Fruit fly (Drosophila melanogaster) whole organism, prepupa: ENCODE results near the gene ZnT86D.

ENCODE experiments used
- Blimp-1 ChIP-seq: fragments of 200-800 bp; sonication (Bioruptor generic); optimal IDR thresholded peaks from 3 replicates; lab custom pipeline; 2017; ENCODE audit warnings: missing biosample characterization, missing genetic modification characterization, mild to moderate bottlenecking, moderate library complexity, missing genetic modification reagents
- CG10631 ChIP-seq: fragments of 200-800 bp; sonication (Bioruptor generic); optimal IDR thresholded peaks from 2 replicates; lab custom pipeline; 2016; ENCODE audit warnings: missing biosample characterization, missing genetic modification characterization
- CG11294 ChIP-seq: fragments of 200-800 bp; sonication (Bioruptor generic); IDR thresholded peaks from 2 replicates; pipeline ENCODE4 v1.3.6; 2022; ENCODE audit warnings: missing biosample characterization, missing genetic modification characterization
- CG15336 ChIP-seq: fragments of 200-800 bp; sonication (Bioruptor generic); IDR thresholded peaks from 2 replicates; pipeline ENCODE4 v1.3.6; 2022; ENCODE audit warnings: missing biosample characterization, missing genetic modification characterization
- CG1621 ChIP-seq: fragments of 200-800 bp; sonication (Bioruptor generic); optimal IDR thresholded peaks from 3 replicates; lab custom pipeline; 2018; ENCODE audit warnings: missing biosample characterization, mild to moderate bottlenecking, missing genetic modification characterization
- CG16779 ChIP-seq: fragments of 200-800 bp; sonication (Bioruptor generic); optimal IDR thresholded peaks from 3 replicates; lab custom pipeline; 2017; ENCODE audit warnings: missing biosample characterization, mild to moderate bottlenecking, missing genetic modification characterization
- CG3032 ChIP-seq: fragments of 200-800 bp; optimal IDR thresholded peaks from 2 replicates; lab custom pipeline; 2019; ENCODE audit warnings: missing biosample characterization, mild to moderate bottlenecking, missing genetic modification characterization, moderate library complexity
- CG31627 ChIP-seq: fragments of 200-800 bp; sonication (Bioruptor generic); optimal IDR thresholded peaks from 3 replicates; lab custom pipeline; 2016; ENCODE audit warnings: missing biosample characterization, missing genetic modification characterization
- CG34406 ChIP-seq: fragments of 200-800 bp; sonication (Bioruptor generic); optimal IDR thresholded peaks from 3 replicates; lab custom pipeline; 2016; ENCODE audit warnings: missing biosample characterization, missing genetic modification characterization
- CG3919 ChIP-seq: fragments of 200-800 bp; sonication (Bioruptor generic); optimal IDR thresholded peaks from 3 replicates; lab custom pipeline; 2016; ENCODE audit warnings: missing biosample characterization, missing genetic modification characterization
- CG6163 ChIP-seq: fragments of 200-800 bp; sonication (Bioruptor generic); IDR thresholded peaks from 3 replicates; pipeline ENCODE4 v1.3.6; 2022; ENCODE audit warnings: missing biosample characterization, missing genetic modification characterization
- CG6276 ChIP-seq: fragments of 200-800 bp; sonication (Bioruptor generic); optimal IDR thresholded peaks from 2 replicates; lab custom pipeline; 2017; ENCODE audit warnings: missing biosample characterization, mild to moderate bottlenecking, missing genetic modification characterization
- CG6792 ChIP-seq: fragments of 200-800 bp; sonication (Bioruptor generic); optimal IDR thresholded peaks from 3 replicates; lab custom pipeline; 2016; ENCODE audit warnings: missing biosample characterization, missing genetic modification characterization
- CG6854 ChIP-seq: fragments of 200-800 bp; sonication (Bioruptor generic); optimal IDR thresholded peaks from 2 replicates; lab custom pipeline; 2017; ENCODE audit warnings: missing biosample characterization, mild to moderate bottlenecking, missing genetic modification characterization
- CG7368 ChIP-seq: fragments of 200-800 bp; sonication (Bioruptor generic); optimal IDR thresholded peaks from 3 replicates; lab custom pipeline; 2016; ENCODE audit warnings: missing biosample characterization, missing genetic modification characterization
- CG8119 ChIP-seq: fragments of 200-800 bp; sonication (Bioruptor generic); IDR thresholded peaks from 3 replicates; pipeline ENCODE4 v1.3.6; 2022; ENCODE audit warnings: missing biosample characterization, missing genetic modification characterization
- CG8632 ChIP-seq: fragments of 200-800 bp; sonication (Bioruptor generic); optimal IDR thresholded peaks from 3 replicates; lab custom pipeline; 2016; ENCODE audit warnings: missing biosample characterization, missing genetic modification characterization
- Eip93F ChIP-seq: fragments of 200-800 bp; sonication (Bioruptor generic); optimal IDR thresholded peaks from 2 replicates; lab custom pipeline; 2016; ENCODE audit warnings: missing biosample characterization, mild to moderate bottlenecking, missing genetic modification characterization
- Ets21C ChIP-seq: fragments of 200-800 bp; sonication (Bioruptor generic); optimal IDR thresholded peaks from 3 replicates; lab custom pipeline; 2016; ENCODE audit warnings: missing biosample characterization, missing genetic modification characterization
- Ets96B ChIP-seq: fragments of 200-800 bp; optimal IDR thresholded peaks from 2 replicates; lab custom pipeline; 2019; ENCODE audit warnings: missing biosample characterization, mild to moderate bottlenecking, missing genetic modification characterization, moderate library complexity
- Gug ChIP-seq: fragments of 200-800 bp; sonication (Bioruptor generic); IDR thresholded peaks from 2 replicates; pipeline ENCODE4 v1.3.6; 2022; ENCODE audit warnings: missing biosample characterization, missing genetic modification characterization
- Hr39 ChIP-seq: fragments of 200-800 bp; sonication (Bioruptor generic); optimal IDR thresholded peaks from 2 replicates; lab custom pipeline; 2016; ENCODE audit warnings: missing biosample characterization, missing genetic modification characterization
- Lpt ChIP-seq: fragments of 200-800 bp; sonication (Bioruptor generic); optimal IDR thresholded peaks from 3 replicates; lab custom pipeline; 2016; ENCODE audit warnings: missing biosample characterization, missing genetic modification characterization
- OdsH ChIP-seq: fragments of 200-800 bp; sonication (Bioruptor generic); optimal IDR thresholded peaks from 3 replicates; lab custom pipeline; 2016; ENCODE audit warnings: missing biosample characterization, missing genetic modification characterization
- Smox ChIP-seq: fragments of 200-800 bp; sonication (Bioruptor generic); optimal IDR thresholded peaks from 3 replicates; lab custom pipeline; 2016; ENCODE audit warnings: missing biosample characterization, missing genetic modification characterization
- Sox102F ChIP-seq: fragments of 200-800 bp; sonication (Bioruptor generic); optimal IDR thresholded peaks from 2 replicates; lab custom pipeline; 2016; ENCODE audit warnings: missing biosample characterization, mild to moderate bottlenecking, missing genetic modification characterization
- Sox15 ChIP-seq: fragments of 200-800 bp; sonication (Bioruptor generic); optimal IDR thresholded peaks from 3 replicates; lab custom pipeline; 2016; ENCODE audit warnings: missing biosample characterization, missing genetic modification characterization
- achi ChIP-seq: fragments of 200-800 bp; sonication (Bioruptor generic); optimal IDR thresholded peaks from 3 replicates; lab custom pipeline; 2016; ENCODE audit warnings: missing biosample characterization, missing genetic modification characterization
- acj6 ChIP-seq: fragments of 200-800 bp; sonication (Bioruptor generic); optimal IDR thresholded peaks from 3 replicates; lab custom pipeline; 2016; ENCODE audit warnings: missing biosample characterization, missing genetic modification characterization
- cyc ChIP-seq: fragments of 200-800 bp; sonication (Bioruptor generic); optimal IDR thresholded peaks from 3 replicates; lab custom pipeline; 2016; ENCODE audit warnings: missing biosample characterization, missing genetic modification characterization
- dac ChIP-seq: fragments of 200-800 bp; sonication (Bioruptor generic); optimal IDR thresholded peaks from 2 replicates; lab custom pipeline; 2017; ENCODE audit warnings: missing biosample characterization, mild to moderate bottlenecking, missing genetic modification characterization
- dsx ChIP-seq: fragments of 200-800 bp; optimal IDR thresholded peaks from 3 replicates; lab custom pipeline; 2019; ENCODE audit warnings: missing biosample characterization, mild to moderate bottlenecking, missing genetic modification characterization, moderate library complexity; ENCODE audit not compliant: poor library complexity, severe bottlenecking
- eg ChIP-seq: fragments of 200-800 bp; sonication (Bioruptor generic); IDR thresholded peaks from 3 replicates; pipeline ENCODE4 v1.3.6; 2022; ENCODE audit warnings: missing biosample characterization, missing genetic modification characterization
- esn ChIP-seq: fragments of 200-800 bp; sonication (Bioruptor generic); optimal IDR thresholded peaks from 2 replicates; lab custom pipeline; 2016; ENCODE audit warnings: missing biosample characterization, mild to moderate bottlenecking, missing genetic modification characterization, moderate library complexity
- fd59A ChIP-seq: fragments of 200-800 bp; sonication (Bioruptor generic); optimal IDR thresholded peaks from 2 replicates; lab custom pipeline; 2017; ENCODE audit warnings: missing biosample characterization, mild to moderate bottlenecking, missing genetic modification characterization, missing genetic modification reagents
- fd85E ChIP-seq: fragments of 200-800 bp; sonication (Bioruptor generic); optimal IDR thresholded peaks from 3 replicates; lab custom pipeline; 2016; ENCODE audit warnings: missing biosample characterization, missing genetic modification characterization
- lz ChIP-seq: fragments of 200-800 bp; sonication (Bioruptor generic); optimal IDR thresholded peaks from 3 replicates; lab custom pipeline; 2016; ENCODE audit warnings: missing biosample characterization, missing genetic modification characterization
- net ChIP-seq: fragments of 200-800 bp; sonication (Bioruptor generic); optimal IDR thresholded peaks from 3 replicates; lab custom pipeline; 2016; ENCODE audit warnings: missing biosample characterization, missing genetic modification characterization
- salr ChIP-seq, 2 experiments: fragments of 200-800 bp; sonication (Bioruptor generic); optimal IDR thresholded peaks; 3 replicates each; lab custom pipeline; 2016 to 2018; ENCODE audit warnings: missing biosample characterization in 2 of 2, missing genetic modification characterization in 2 of 2, mild to moderate bottlenecking in 1 of 2
- spab ChIP-seq: fragments of 200-800 bp; sonication (Bioruptor generic); optimal IDR thresholded peaks from 2 replicates; lab custom pipeline; 2017; ENCODE audit warnings: missing biosample characterization, mild to moderate bottlenecking, missing genetic modification characterization, missing genetic modification reagents
- svp ChIP-seq: fragments of 200-800 bp; sonication (Bioruptor generic); peaks from one replicate; lab custom pipeline; 2016; ENCODE audit warnings: missing biosample characterization, missing genetic modification characterization
- topi ChIP-seq: fragments of 200-800 bp; sonication (Bioruptor generic); optimal IDR thresholded peaks from 3 replicates; lab custom pipeline; 2016; ENCODE audit warnings: missing biosample characterization, missing genetic modification characterization
- vri ChIP-seq: fragments of 200-800 bp; sonication (Bioruptor generic); optimal IDR thresholded peaks from 3 replicates; lab custom pipeline; 2016; ENCODE audit warnings: missing biosample characterization, mild to moderate bottlenecking, missing genetic modification characterization

Gene ZnT86D

DNA sequence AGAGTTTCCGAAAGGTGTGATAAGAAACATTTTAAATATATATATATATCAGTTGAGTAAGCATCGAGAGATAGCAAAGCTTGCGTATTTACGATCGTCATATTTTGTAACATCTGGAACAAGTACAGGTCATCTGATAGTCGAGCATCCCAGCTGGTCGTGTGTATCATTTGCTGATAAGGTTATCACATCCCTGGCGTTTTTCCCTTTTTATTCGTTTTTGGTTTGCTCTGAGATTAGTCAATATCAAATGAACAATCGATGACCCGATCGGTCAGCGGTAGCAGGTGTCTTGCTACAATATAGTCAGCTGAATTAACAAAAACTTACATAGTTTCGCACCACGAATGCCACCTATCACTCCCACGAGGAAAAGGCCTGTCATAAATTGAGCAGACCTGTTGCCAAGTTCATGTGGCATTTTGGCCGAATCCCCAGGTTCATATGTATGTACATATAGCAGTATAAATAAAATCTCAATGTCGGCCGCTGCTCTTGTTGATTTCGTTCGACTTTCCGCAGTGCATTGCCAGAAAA lies 13.4 kb downstream of the ZnT86D start (continued):
- TF ChIP-seq acj6 (GFP tag; lab: Kevin White, UChicago) (peak; percentile 74), Smox (GFP tag; lab: Kevin White, UChicago) (peak; percentile 65), topi (GFP tag; lab: Kevin White, UChicago) (peak; percentile 68), vri (GFP tag; lab: Kevin White, UChicago) (peak; percentile 98), CG6854 (GFP tag; lab: Kevin White, UChicago) (no peak), eg (GFP tag; lab: Robert Waterston, UW) (peak; percentile 61), Gug (GFP tag; lab: Robert Waterston, UW) (0 out of 2 replicates have a peak, but pooled peaks have one; percentile 34), CG11294 (GFP tag; lab: Robert Waterston, UW) (no peak), CG6792 (GFP tag; lab: Kevin White, UChicago) (peak; percentile 47)
- TF ChIP-seq, all 60 proteins: peak for 47

DNA sequence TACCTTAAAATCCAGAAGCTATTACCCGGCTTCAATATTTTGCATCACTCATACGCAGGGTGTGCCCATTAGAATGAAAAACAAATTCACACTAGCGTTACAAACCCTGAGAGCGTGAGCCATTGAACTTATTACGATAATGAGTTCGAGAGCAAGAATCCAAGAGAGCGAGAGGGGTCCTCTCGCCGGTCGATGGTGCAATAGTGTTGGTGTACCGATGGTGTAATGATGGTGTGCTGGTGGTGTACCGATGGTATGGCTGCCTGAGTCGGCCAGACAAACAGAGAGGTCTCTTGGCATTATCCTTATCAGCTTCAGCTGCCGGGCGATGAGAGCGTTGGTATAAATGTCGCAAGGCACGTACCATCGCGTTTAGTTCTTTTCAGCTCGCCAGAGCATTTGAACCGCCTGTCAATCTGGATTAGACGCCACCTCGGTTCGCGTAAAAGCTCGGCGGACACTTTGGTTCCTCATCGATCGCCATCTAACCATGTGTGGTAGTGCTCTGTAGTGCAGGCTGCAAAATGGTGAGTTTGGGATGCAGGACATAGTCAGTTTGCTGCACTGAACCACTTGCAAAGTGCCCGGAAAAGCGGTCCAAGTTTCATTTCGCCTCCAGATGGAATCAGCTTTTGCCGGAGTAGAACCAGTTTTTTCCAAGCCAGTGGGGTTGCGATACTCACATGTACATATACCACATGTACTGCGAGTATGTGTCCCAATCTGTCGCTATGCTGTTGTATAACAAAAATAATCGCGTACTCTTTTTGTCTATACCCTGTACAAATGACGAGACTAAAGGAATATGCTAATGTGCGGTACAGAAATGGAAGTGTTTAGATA lies 14.1 kb downstream of the ZnT86D start:
- no peak for TF ChIP-seq salr (GFP tag; optimal IDR thresholded peaks at IDR 0.05; lab: Kevin White, UChicago)
- TF ChIP-seq Lpt (GFP tag; lab: Kevin White, UChicago): peak; percentile 18
- no peak for TF ChIP-seq CG6276
- TF ChIP-seq Blimp-1 (GFP tag; lab: Kevin White, UChicago): no peak
- no peak for TF ChIP-seq net (GFP tag; lab: Kevin White, UChicago)
- TF ChIP-seq cyc: no peak
- no peak for TF ChIP-seq CG15336
- no peak for TF ChIP-seq CG8632 (GFP tag; lab: Kevin White, UChicago)
- no peak for TF ChIP-seq CG34406
- TF ChIP-seq Eip93F (GFP tag; lab: Kevin White, UChicago): no peak
- no peak for TF ChIP-seq fd85E
- no peak for TF ChIP-seq CG10631 (GFP tag; lab: Kevin White, UChicago)
- peak; percentile 28; the same call in 1 of the 2 replicates for TF ChIP-seq CG11294 (GFP tag; lab: Robert Waterston, UW)
- TF ChIP-seq CG31627 (GFP tag; lab: Kevin White, UChicago): no peak
- no peak for TF ChIP-seq CG6792 (GFP tag; lab: Kevin White, UChicago)
- peak; percentile 38 for TF ChIP-seq dac (GFP tag; lab: Kevin White, UChicago)
- TF ChIP-seq Ets21C (GFP tag; lab: Kevin White, UChicago): no peak
- no peak for TF ChIP-seq Ets96B (tag; lab: Kevin White, UChicago)
- no peak for TF ChIP-seq Hr39 (GFP tag; lab: Kevin White, UChicago)
- TF ChIP-seq lz (GFP tag; lab: Kevin White, UChicago): no peak
- no peak for TF ChIP-seq dsx (GFP tag; lab: Kevin White, UChicago)
- TF ChIP-seq acj6 (GFP tag; lab: Kevin White, UChicago): no peak
- TF ChIP-seq Gug (GFP tag; lab: Robert Waterston, UW): no peak
- TF ChIP-seq CG1621: peak; percentile 56
- TF ChIP-seq CG7368: no peak
- peak; percentile 96 for TF ChIP-seq vri (GFP tag; lab: Kevin White, UChicago)
- TF ChIP-seq svp (GFP tag; lab: Kevin White, UChicago): peak; percentile 92
- TF ChIP-seq CG3032: no peak
- no peak for TF ChIP-seq topi (GFP tag; lab: Kevin White, UChicago)
- no peak for TF ChIP-seq CG3919 (GFP tag; lab: Kevin White, UChicago)
- no peak for TF ChIP-seq Sox102F (GFP tag; lab: Kevin White, UChicago)
- no peak for TF ChIP-seq achi (GFP tag; lab: Kevin White, UChicago)
- no peak for TF ChIP-seq Sox15 (GFP tag; lab: Kevin White, UChicago)
- TF ChIP-seq esn (GFP tag; lab: Kevin White, UChicago): no peak
- TF ChIP-seq CG8119 (GFP tag; lab: Robert Waterston, UW): no peak; the same call in 2 of the 3 replicates
- no peak for TF ChIP-seq fd59A
- TF ChIP-seq CG16779: no peak
- no peak for TF ChIP-seq OdsH (GFP tag; lab: Kevin White, UChicago)
- TF ChIP-seq spab (GFP tag; lab: Kevin White, UChicago): no peak
- no peak; the same call in 2 of the 3 replicates for TF ChIP-seq CG6163 (GFP tag; lab: Robert Waterston, UW)
- TF ChIP-seq, all 60 proteins: peak for 6
